Worm (Caenorhabditis elegans) whole organism, L2 larva: ENCODE data around the gene srx-22.

ENCODE experiments used
- aly-2 ChIP-seq: fragments of 150-350 bp; optimal IDR thresholded peaks from 2 replicates; lab custom pipeline; 2014; ENCODE audit warnings: missing biosample characterization, missing genetic modification characterization
- dmd-4 ChIP-seq: sonication (generic microtip); optimal IDR thresholded peaks from 2 replicates; lab custom pipeline; 2017; ENCODE audit warnings: missing biosample characterization, missing genetic modification characterization
- egl-27 ChIP-seq: sonication (generic microtip); optimal IDR thresholded peaks from 3 replicates; lab custom pipeline; 2017; ENCODE audit warnings: missing biosample characterization, missing genetic modification reagents, missing genetic modification characterization
- mab-5 ChIP-seq: fragments of 150-350 bp; optimal IDR thresholded peaks from 2 replicates; lab custom pipeline; 2014; ENCODE audit warnings: missing biosample characterization, missing genetic modification characterization
- nhr-11 ChIP-seq: fragments of 150-350 bp; optimal IDR thresholded peaks from 2 replicates; lab custom pipeline; 2014; ENCODE audit warnings: missing biosample characterization, missing genetic modification characterization
- ztf-11 ChIP-seq: sonication (generic microtip); optimal IDR thresholded peaks from 2 replicates; lab custom pipeline; 2017; ENCODE audit warnings: missing biosample characterization, missing genetic modification characterization

DNA sequence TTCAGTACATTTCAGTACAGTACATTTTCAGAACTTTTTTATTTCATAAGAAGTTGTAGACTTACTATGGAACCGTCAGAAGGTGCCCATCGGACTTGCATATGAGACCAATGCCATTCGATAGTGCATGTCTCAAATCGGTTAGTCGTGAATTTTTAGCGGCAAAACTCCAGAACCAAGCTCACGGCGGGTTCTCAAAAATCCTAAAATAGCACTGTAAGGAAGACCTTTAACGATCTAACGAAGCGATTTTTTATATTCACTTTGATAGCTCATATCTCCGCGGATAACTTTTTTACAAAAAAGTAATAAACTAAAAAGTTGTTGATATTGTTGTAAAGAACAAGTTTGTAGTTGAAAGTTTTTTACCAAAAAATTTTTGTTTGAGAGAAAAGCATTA lies 5.5 kb upstream of the srx-22 start, which contains the start of gene sru-25:
- TF ChIP-seq ztf-11 (tag; lab: Kevin White, UChicago) (no peak), mab-5 (no peak), nhr-11 (tag; lab: Kevin White, UChicago) (no peak), dmd-4 (tag; lab: Kevin White, UChicago) (no peak), egl-27 (tag; lab: Kevin White, UChicago) (no peak), aly-2 (tag; lab: Kevin White, UChicago) (no peak)
